Fruit fly (Drosophila melanogaster): ENCODE data around the gene CG5854.

CG5854 gene

dm6 chr3R:23933430-23933683 lies 355 bp upstream of the CG5854 start, which contains the start of gene RpS19b:
Gene RpS19b, minus strand, starts transcription at chr3R:23933530.
- TF ChIP-seq CG34406 (GFP tag; optimal IDR thresholded peaks at IDR 0.05) (no peak), fd59A (GFP tag; optimal IDR thresholded peaks at IDR 0.05) (no peak), cyc (GFP tag; optimal IDR thresholded peaks at IDR 0.05) (no peak), fd85E (GFP tag; optimal IDR thresholded peaks at IDR 0.05) (no peak), Met (GFP tag; optimal IDR thresholded peaks at IDR 0.05) (no peak), esn (GFP tag; optimal IDR thresholded peaks at IDR 0.05) (no peak), achi (GFP tag; optimal IDR thresholded peaks at IDR 0.05) (no peak)

dm6 chr3R:23938564-23939122 lies 4.9 kb downstream of the CG5854 start:
- TF ChIP-seq Eip78C (GFP tag) = peak; percentile 17
- no peak for TF ChIP-seq CG6792 (GFP tag; optimal IDR thresholded peaks at IDR 0.05)
- peak; percentile 84 for TF ChIP-seq vri (GFP tag; optimal IDR thresholded peaks at IDR 0.05)
- TF ChIP-seq CG15336 (GFP tag; IDR thresholded peaks at IDR 0.05) = 0 out of 2 replicates have a peak, but pooled peaks have one; percentile 8

dm6 chr3R:23939921-23940839 lies 6.5 kb downstream of the CG5854 start:
- TF ChIP-seq Sox102F (GFP tag; optimal IDR thresholded peaks at IDR 0.05) (no peak), CG6163 (GFP tag; IDR thresholded peaks at IDR 0.05) (0 out of 3 replicates have a peak, but pooled peaks have one; percentile 7), CG32006 (GFP tag; optimal IDR thresholded peaks at IDR 0.05) (peak; percentile 38), CG1621 (tag; optimal IDR thresholded peaks at IDR 0.05) (no peak), CG15336 (GFP tag; IDR thresholded peaks at IDR 0.05) (peak; percentile 43; the same call in 1 of the 2 replicates), fkh (GFP tag; optimal IDR thresholded peaks at IDR 0.05) (peak; percentile 96), Eip78C (GFP tag) (peak; percentile 61), Met (GFP tag; optimal IDR thresholded peaks at IDR 0.05) (no peak), CG16779 (tag; optimal IDR thresholded peaks at IDR 0.05) (peak; percentile 40), CG10669 (GFP tag; optimal IDR thresholded peaks at IDR 0.05) (peak; percentile 4), Hr38 (GFP tag; optimal IDR thresholded peaks at IDR 0.05) (peak; percentile 35), eg (GFP tag; IDR thresholded peaks at IDR 0.05) (peak; percentile 49; the same call in 2 of the 3 replicates), net (GFP tag; optimal IDR thresholded peaks at IDR 0.05) (peak; percentile 4), acj6 (GFP tag; optimal IDR thresholded peaks at IDR 0.05) (peak; percentile 6), CG6276 (GFP tag; optimal IDR thresholded peaks at IDR 0.05) (peak; percentile 3), OdsH (GFP tag; optimal IDR thresholded peaks at IDR 0.05) (peak; percentile 17), Ets96B (tag; optimal IDR thresholded peaks at IDR 0.05) (no peak), CG8119 (GFP tag; IDR thresholded peaks at IDR 0.05) (peak; percentile 45; the same call in 1 of the 3 replicates), vri (GFP tag; optimal IDR thresholded peaks at IDR 0.05) (no peak), svp (GFP tag) (no peak), fd59A (GFP tag; optimal IDR thresholded peaks at IDR 0.05) (no peak)

dm6 chr3R:23940840-23941364 lies 7.2 kb downstream of the CG5854 start:
- TF ChIP-seq CG3032 (tag; optimal IDR thresholded peaks at IDR 0.05) (no peak), lz (GFP tag; optimal IDR thresholded peaks at IDR 0.05) (no peak), CG32006 (GFP tag; optimal IDR thresholded peaks at IDR 0.05) (no peak), CG11762 (GFP tag; optimal IDR thresholded peaks at IDR 0.05; ENCODE audit: insufficient read depth) (no peak), Hr4 (GFP tag; optimal IDR thresholded peaks at IDR 0.05) (no peak), net (GFP tag; optimal IDR thresholded peaks at IDR 0.05) (no peak), Eip75B (GFP tag; optimal IDR thresholded peaks at IDR 0.05) (no peak)
